Worm (Caenorhabditis elegans) whole organism, mixed stage, embryonic: ENCODE results near the gene unc-103.
A peak's percentile ranks its signal among the peaks of the same experiment; 100 is the strongest.

ENCODE experiments used
- M03D4.4 ChIP-seq: sonication (generic microtip); optimal IDR thresholded peaks from 2 replicates; lab custom pipeline; 2017; ENCODE audit warnings: mild to moderate bottlenecking, missing genetic modification characterization, missing compliant biosample characterization
- bed-3 ChIP-seq: fragments of 200-800 bp; sonication (Bioruptor generic); optimal IDR thresholded peaks from 3 replicates; lab custom pipeline; 2018; ENCODE audit warnings: mild to moderate bottlenecking, missing genetic modification characterization, moderate library complexity, missing compliant biosample characterization
- blmp-1 ChIP-seq: fragments of 150-350 bp; optimal IDR thresholded peaks from 2 replicates; lab custom pipeline; 2014; ENCODE audit warnings: missing biosample characterization, missing genetic modification characterization
- ceh-39 ChIP-seq: fragments of 150-350 bp; optimal IDR thresholded peaks from 2 replicates; lab custom pipeline; 2014; ENCODE audit warnings: missing biosample characterization, missing genetic modification characterization
- ceh-43 ChIP-seq: fragments of 200-800 bp; sonication (Bioruptor generic); optimal IDR thresholded peaks from 2 replicates; lab custom pipeline; 2018; ENCODE audit warnings: mild to moderate bottlenecking, missing genetic modification characterization, moderate library complexity, missing compliant biosample characterization
- ceh-83 ChIP-seq: fragments of 200-800 bp; sonication (Bioruptor generic); optimal IDR thresholded peaks from 2 replicates; lab custom pipeline; 2018; ENCODE audit warnings: mild to moderate bottlenecking, missing genetic modification characterization, missing compliant biosample characterization
- ces-1 ChIP-seq: fragments of 150-350 bp; optimal IDR thresholded peaks from 2 replicates; lab custom pipeline; 2014; ENCODE audit warnings: missing biosample characterization, missing genetic modification reagents, missing genetic modification characterization
- cnd-1 ChIP-seq: fragments of 200-800 bp; sonication (Bioruptor generic); optimal IDR thresholded peaks from 2 replicates; lab custom pipeline; 2018; ENCODE audit warnings: mild to moderate bottlenecking, missing genetic modification characterization, missing compliant biosample characterization
- drap-1 ChIP-seq: fragments of 200-800 bp; sonication (Bioruptor generic); optimal IDR thresholded peaks from 3 replicates; lab custom pipeline; 2018; ENCODE audit warnings: mild to moderate bottlenecking, missing genetic modification characterization, missing compliant biosample characterization
- elt-1 ChIP-seq: sonication (generic microtip); optimal IDR thresholded peaks from 2 replicates; lab custom pipeline; 2017; ENCODE audit warnings: missing genetic modification characterization, mild to moderate bottlenecking, missing compliant biosample characterization, antibody characterized with exemption, moderate library complexity, borderline replicate concordance; ENCODE audit not compliant: insufficient read depth
- elt-3 ChIP-seq: fragments of 150-350 bp; optimal IDR thresholded peaks from 2 replicates; lab custom pipeline; 2014; ENCODE audit warnings: missing biosample characterization, missing genetic modification characterization
- ham-2 ChIP-seq: fragments of 200-800 bp; sonication (Bioruptor generic); optimal IDR thresholded peaks from 2 replicates; lab custom pipeline; 2018; ENCODE audit warnings: mild to moderate bottlenecking, missing genetic modification characterization, missing compliant biosample characterization
- hlh-1 ChIP-seq: fragments of 150-350 bp; optimal IDR thresholded peaks from 2 replicates; lab custom pipeline; 2014; ENCODE audit warnings: missing biosample characterization, missing genetic modification reagents, missing genetic modification characterization
- lin-13 ChIP-seq: fragments of 150-350 bp; optimal IDR thresholded peaks from 2 replicates; lab custom pipeline; 2014; ENCODE audit warnings: missing biosample characterization, missing genetic modification characterization
- lsy-2 ChIP-seq: fragments of 150-350 bp; optimal IDR thresholded peaks from 2 replicates; lab custom pipeline; 2014; ENCODE audit warnings: missing biosample characterization, missing genetic modification characterization
- mab-5 ChIP-seq: fragments of 150-350 bp; optimal IDR thresholded peaks from 2 replicates; lab custom pipeline; 2014; ENCODE audit warnings: missing biosample characterization, missing genetic modification characterization
- mep-1 ChIP-seq: fragments of 150-350 bp; optimal IDR thresholded peaks from 2 replicates; lab custom pipeline; 2017; ENCODE audit warnings: missing biosample characterization, missing genetic modification reagents, missing genetic modification characterization, inconsistent platforms
- mls-2 ChIP-seq: sonication (generic microtip); optimal IDR thresholded peaks from 2 replicates; lab custom pipeline; 2016; ENCODE audit warnings: mild to moderate bottlenecking, missing genetic modification characterization, moderate library complexity, missing compliant biosample characterization
- nhr-12 ChIP-seq: fragments of 150-350 bp; optimal IDR thresholded peaks from 2 replicates; lab custom pipeline; 2014; ENCODE audit warnings: missing biosample characterization, missing genetic modification characterization
- nhr-237 ChIP-seq: fragments of 150-350 bp; optimal IDR thresholded peaks from 2 replicates; lab custom pipeline; 2014; ENCODE audit warnings: missing biosample characterization, missing genetic modification characterization
- nhr-28 ChIP-seq: fragments of 150-350 bp; optimal IDR thresholded peaks from 2 replicates; lab custom pipeline; 2014; ENCODE audit warnings: missing biosample characterization, missing genetic modification characterization
- pha-4 ChIP-seq: fragments of 150-350 bp; optimal IDR thresholded peaks from 2 replicates; lab custom pipeline; 2018; ENCODE audit warnings: missing biosample characterization, missing genetic modification reagents, missing genetic modification characterization
- sem-2 ChIP-seq: fragments of 200-800 bp; sonication (Bioruptor generic); optimal IDR thresholded peaks from 2 replicates; lab custom pipeline; 2018; ENCODE audit warnings: mild to moderate bottlenecking, missing genetic modification characterization, missing compliant biosample characterization
- snpc-4 ChIP-seq: fragments of 150-350 bp; optimal IDR thresholded peaks from 2 replicates; lab custom pipeline; 2014; ENCODE audit warnings: missing biosample characterization, missing genetic modification characterization
- tbx-8 ChIP-seq: fragments of 200-800 bp; sonication (Bioruptor generic); optimal IDR thresholded peaks from 2 replicates; lab custom pipeline; 2018; ENCODE audit warnings: mild to moderate bottlenecking, missing genetic modification characterization, moderate library complexity, missing compliant biosample characterization
- unc-120 ChIP-seq: sonication (generic microtip); optimal IDR thresholded peaks from 2 replicates; lab custom pipeline; 2017; ENCODE audit warnings: missing genetic modification characterization, missing compliant biosample characterization; ENCODE audit not compliant: poor library complexity, severe bottlenecking
- unc-39 ChIP-seq: fragments of 150-350 bp; optimal IDR thresholded peaks from 2 replicates; lab custom pipeline; 2014; ENCODE audit warnings: missing biosample characterization, missing genetic modification characterization
- unc-62 ChIP-seq: fragments of 150-350 bp; optimal IDR thresholded peaks from 2 replicates; lab custom pipeline; 2014; ENCODE audit warnings: missing biosample characterization, missing genetic modification reagents, missing genetic modification characterization
- zip-8 ChIP-seq: fragments of 150-350 bp; optimal IDR thresholded peaks from 2 replicates; lab custom pipeline; 2014; ENCODE audit warnings: missing biosample characterization, missing genetic modification characterization
- ztf-11 ChIP-seq: fragments of 150-350 bp; optimal IDR thresholded peaks from 2 replicates; lab custom pipeline; 2014; ENCODE audit warnings: missing biosample characterization, missing genetic modification characterization

The unc-103 gene

ce11 chrIII:4186751-4187309, 71.6 kb downstream of the unc-103 start, which contains the start of gene lars-1:
lars-1 (minus strand) TSS chrIII:4186801.
- TF ChIP-seq mls-2 (tag; lab: Kevin White, UChicago) (no peak), ztf-11 (no peak), zip-8 (tag; lab: Kevin White, UChicago) (no peak)

- peak; percentile 84 for TF ChIP-seq zip-8 (tag; lab: Kevin White, UChicago)
- TF ChIP-seq elt-3 (tag; lab: Kevin White, UChicago) = peak; percentile 77
- TF ChIP-seq unc-62 (GFP tag; lab: Kevin White, UChicago) = peak; percentile 20
- no peak for TF ChIP-seq nhr-12 (tag; lab: Kevin White, UChicago)
- peak; percentile 81 for TF ChIP-seq blmp-1 (tag; lab: Kevin White, UChicago)
These were observed 72.7 kb downstream of the unc-103 start, which contains the start of gene R74.2 for ce11 chrIII:4187845-4188244. R74.2 (plus strand) TSS chrIII:4188160.

ce11 chrIII:4189602-4190001, 74.4 kb downstream of the unc-103 start:
- TF ChIP-seq elt-3 (tag; lab: Kevin White, UChicago) (peak; percentile 88), ztf-11 (no peak), blmp-1 (tag; lab: Kevin White, UChicago) (peak; percentile 92), mep-1 (tag; lab: Kevin White, UChicago) (no peak), ham-2 (GFP tag; lab: Kevin White, UChicago) (peak; percentile 15), unc-39 (tag; lab: Kevin White, UChicago) (no peak), elt-1 (tag; lab: Kevin White, UChicago) (peak; percentile 74), tbx-8 (no peak), drap-1 (GFP tag; lab: Kevin White, UChicago) (no peak), snpc-4 (tag; lab: Kevin White, UChicago) (no peak), zip-8 (tag; lab: Kevin White, UChicago) (no peak), cnd-1 (no peak), hlh-1 (no peak), bed-3 (GFP tag; lab: Kevin White, UChicago) (no peak), sem-2 (GFP tag; lab: Kevin White, UChicago) (no peak), unc-62 (GFP tag; lab: Kevin White, UChicago) (peak; percentile 0), lin-13 (tag; lab: Kevin White, UChicago) (no peak), nhr-237 (tag; lab: Kevin White, UChicago) (no peak)
- TF ChIP-seq, all 35 proteins: peak for 5

DNA sequence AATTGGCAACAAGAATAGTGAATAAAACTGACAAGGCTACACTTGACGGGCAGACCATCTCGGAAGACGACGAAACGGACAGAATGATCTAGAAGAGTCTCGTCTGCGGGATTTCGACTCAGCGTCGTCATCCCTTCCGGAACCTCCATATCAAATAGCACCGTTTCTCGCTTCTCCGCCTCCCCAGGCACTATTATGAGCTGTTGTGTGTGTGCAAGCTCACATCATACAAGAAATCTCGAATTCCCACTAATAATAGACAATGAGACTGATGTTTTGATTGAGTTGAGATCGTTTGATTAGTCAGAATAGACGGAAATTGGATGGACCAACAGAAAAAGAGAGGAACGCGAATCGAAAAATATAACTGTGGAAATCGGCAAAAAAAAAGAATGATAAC, 75.1 kb downstream of the unc-103 start, which contains the start of gene spp-28:
Gene spp-28 (minus strand): TSS at position 101 of the 400 bp plus-strand sequence.
- TF ChIP-seq ceh-83 (GFP tag; lab: Kevin White, UChicago) (no peak), nhr-28 (no peak), mls-2 (tag; lab: Kevin White, UChicago) (no peak), drap-1 (GFP tag; lab: Kevin White, UChicago) (no peak), mab-5 (tag; lab: Kevin White, UChicago) (no peak), unc-120 (tag; lab: Kevin White, UChicago) (no peak), elt-3 (tag; lab: Kevin White, UChicago) (no peak), ceh-43 (GFP tag; lab: Kevin White, UChicago) (no peak), nhr-12 (tag; lab: Kevin White, UChicago) (no peak)

DNA sequence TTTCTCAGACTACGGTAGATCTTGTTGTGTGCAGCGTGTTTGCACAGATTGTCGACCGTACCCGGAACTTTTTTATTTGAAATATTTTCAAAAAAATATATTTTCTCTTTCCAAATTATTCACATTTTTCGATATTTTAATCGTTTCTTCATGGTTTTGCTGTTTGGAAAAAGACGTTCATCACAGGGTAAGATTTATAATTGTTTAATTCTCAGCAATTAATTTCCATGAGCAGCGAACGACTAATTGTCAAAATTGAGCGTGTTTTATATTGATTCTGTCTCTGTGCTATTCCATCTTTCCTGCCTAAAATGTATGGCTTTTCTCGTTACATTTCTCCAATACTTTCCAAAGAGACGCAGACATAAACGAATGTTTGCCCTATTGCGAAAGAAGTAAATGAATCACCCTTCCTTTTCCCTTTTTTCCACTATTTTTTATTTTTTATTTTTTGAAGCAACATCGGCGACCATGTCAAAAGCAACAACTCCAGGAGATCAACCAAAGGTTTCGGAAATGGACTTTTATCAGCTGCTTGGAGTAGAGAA, 76.0 kb downstream of the unc-103 start, which contains the start of gene dnj-16:
Gene dnj-16 (plus strand): TSS at position 51 of the 548 bp plus-strand sequence.
- TF ChIP-seq pha-4 (tag; lab: Kevin White, UChicago) (no peak), nhr-237 (tag; lab: Kevin White, UChicago) (peak; percentile 1), ces-1 (GFP tag; lab: Kevin White, UChicago) (peak; percentile 83), lsy-2 (tag; lab: Kevin White, UChicago) (peak; percentile 11), mep-1 (tag; lab: Kevin White, UChicago) (peak; percentile 19), lin-13 (tag; lab: Kevin White, UChicago) (no peak), ceh-83 (GFP tag; lab: Kevin White, UChicago) (no peak), ceh-39 (tag; lab: Kevin White, UChicago) (no peak), M03D4.4 (no peak)
